Worm (Caenorhabditis elegans): ENCODE data around the gene lgc-39.

lgc-39 gene

ce11 chrV:7141864-7142263 lies 33.4 kb upstream of the lgc-39 start, which contains the start of gene ugt-40:
Gene ugt-40 (minus strand): TSS chrV:7141964.
- TF ChIP-seq T26A8.4 (GFP tag; IDR thresholded peaks at IDR 0.05): no peak
- TF ChIP-seq nhr-28 (tag; optimal IDR thresholded peaks at IDR 0.05): peak; percentile 45

ce11 chrV:7142661-7143060 lies 32.6 kb upstream of the lgc-39 start:
- no peak for TF ChIP-seq hif-1 (tag; optimal IDR thresholded peaks at IDR 0.05)
- peak; percentile 1 for TF ChIP-seq pqm-1 (tag; optimal IDR thresholded peaks at IDR 0.05)
- peak; percentile 94 for TF ChIP-seq aha-1 (tag)
- TF ChIP-seq Y48G9A.11 (GFP tag; IDR thresholded peaks at IDR 0.05): peak; percentile 78
- TF ChIP-seq F49E8.2 (tag; optimal IDR thresholded peaks at IDR 0.05; ENCODE audit: borderline replicate concordance): peak; percentile 76
- no peak for TF ChIP-seq F44E2.7 (GFP tag; IDR thresholded peaks at IDR 0.05)
- peak; percentile 67 for TF ChIP-seq snpc-4 (tag; optimal IDR thresholded peaks at IDR 0.05)
- peak in 1 of 2 experiments; percentile 16 for TF ChIP-seq daf-16 (GFP tag; optimal IDR thresholded peaks at IDR 0.05)
- peak; percentile 58 for TF ChIP-seq daf-16 (tag; optimal IDR thresholded peaks at IDR 0.05)
- no peak for TF ChIP-seq sdz-12 (GFP tag; optimal IDR thresholded peaks at IDR 0.05)
- TF ChIP-seq skn-1 (tag; optimal IDR thresholded peaks at IDR 0.05): no peak
- TF ChIP-seq php-3 (GFP tag; IDR thresholded peaks at IDR 0.05): peak; percentile 72
- peak; percentile 67 for TF ChIP-seq dmd-6 (GFP tag; IDR thresholded peaks at IDR 0.05)
- TF ChIP-seq tra-1 (GFP tag; IDR thresholded peaks at IDR 0.05): 0 out of 2 replicates have a peak, but pooled peaks have one; percentile 11
- peak; percentile 94 for TF ChIP-seq nhr-102 (tag; optimal IDR thresholded peaks at IDR 0.05)
- no peak for TF ChIP-seq daf-8 (GFP tag; IDR thresholded peaks at IDR 0.05)

ce11 chrV:7145250-7145850 lies 30.0 kb upstream of the lgc-39 start, which contains the start of gene ugt-37:
Gene ugt-37 (minus strand): TSS chrV:7145318.
- TF ChIP-seq mdl-1 (tag; optimal IDR thresholded peaks at IDR 0.05) (no peak), aha-1 (tag) (peak; percentile 34), nhr-28 (tag; optimal IDR thresholded peaks at IDR 0.05) (peak; percentile 89), nhr-102 (tag; optimal IDR thresholded peaks at IDR 0.05) (peak; percentile 92), nhr-111 (GFP tag; optimal IDR thresholded peaks at IDR 0.05) (no peak)

ce11 chrV:7147370-7147769 lies 27.9 kb upstream of the lgc-39 start, which contains the start of gene ugt-38:
Gene ugt-38 (minus strand): TSS chrV:7147470.
- no peak for TF ChIP-seq ceh-44 (GFP tag; IDR thresholded peaks at IDR 0.05)
- TF ChIP-seq aha-1 (tag): peak; percentile 62

- TF ChIP-seq snpc-1.2 (GFP tag; IDR thresholded peaks at IDR 0.05) (no peak), ZK546.5 (tag; optimal IDR thresholded peaks at IDR 0.05) (no peak), daf-16 (GFP tag; optimal IDR thresholded peaks at IDR 0.05) (no peak), daf-16 (tag; optimal IDR thresholded peaks at IDR 0.05) (peak; percentile 83), gei-8 (GFP tag; optimal IDR thresholded peaks at IDR 0.05) (no peak), ZK337.2 (GFP tag; IDR thresholded peaks at IDR 0.05) (no peak), lin-38 (GFP tag; IDR thresholded peaks at IDR 0.05) (no peak), lin-15B (tag; optimal IDR thresholded peaks at IDR 0.05) (no peak), dmd-6 (GFP tag; IDR thresholded peaks at IDR 0.05) (peak; percentile 85), F44E2.7 (GFP tag; IDR thresholded peaks at IDR 0.05) (no peak), nhr-102 (tag; optimal IDR thresholded peaks at IDR 0.05) (peak; percentile 52), lsy-2 (tag; optimal IDR thresholded peaks at IDR 0.05) (no peak), spr-3 (GFP tag; optimal IDR thresholded peaks at IDR 0.05) (no peak), nhr-111 (GFP tag; optimal IDR thresholded peaks at IDR 0.05) (no peak), nhr-48 (tag; optimal IDR thresholded peaks at IDR 0.05) (peak; percentile 36), duxl-1 (tag; optimal IDR thresholded peaks at IDR 0.05; ENCODE audit: poor library complexity) (no peak), madf-9 (GFP tag; conservative IDR thresholded peaks at IDR 0.05) (no peak), madf-5 (GFP tag; IDR thresholded peaks at IDR 0.05) (no peak), nhr-28 (tag; optimal IDR thresholded peaks at IDR 0.05) (peak; percentile 99), egl-27 (tag; optimal IDR thresholded peaks at IDR 0.05) (no peak), saeg-2 (GFP tag; IDR thresholded peaks at IDR 0.05) (no peak), ceh-62 (tag; optimal IDR thresholded peaks at IDR 0.05) (no peak), snpc-4 (tag; optimal IDR thresholded peaks at IDR 0.05) (no peak), daf-12 (tag; optimal IDR thresholded peaks at IDR 0.05) (no peak), zag-1 (tag; optimal IDR thresholded peaks at IDR 0.05) (no peak), mdt-29 (GFP tag; IDR thresholded peaks at IDR 0.05) (no peak), nhr-25 (tag; optimal IDR thresholded peaks at IDR 0.05; ENCODE audit: borderline replicate concordance, insufficient read depth) (no peak), nhr-11 (tag; optimal IDR thresholded peaks at IDR 0.05) (no peak), dve-1 (tag; optimal IDR thresholded peaks at IDR 0.05; ENCODE audit: insufficient read depth) (peak; percentile 69)
Observed at ce11 chrV:7150570-7150969, 24.7 kb upstream of the lgc-39 start, which contains the start of gene F10D2.8. Gene F10D2.8 (minus strand): TSS chrV:7150714.

Data from whole organism, L4 larva.